Worm (Caenorhabditis elegans) whole organism, L3 larva: ENCODE measurements around the gene H03G16.7.
A peak's percentile ranks its signal among the peaks of the same experiment; 100 is the strongest.

Experiments used
- R02D3.7 ChIP-seq: fragments of 150-350 bp; optimal IDR thresholded peaks from 2 replicates; lab custom pipeline; 2014; ENCODE audit warnings: missing biosample characterization, missing genetic modification characterization
- ZK546.5 ChIP-seq: sonication (generic microtip); optimal IDR thresholded peaks from 2 replicates; lab custom pipeline; 2017; ENCODE audit warnings: missing biosample characterization, missing genetic modification characterization
- ceh-9 ChIP-seq: sonication (generic microtip); optimal IDR thresholded peaks from 2 replicates; lab custom pipeline; 2018; ENCODE audit warnings: missing biosample characterization, missing genetic modification characterization
- egl-5 ChIP-seq: fragments of 150-350 bp; optimal IDR thresholded peaks from 2 replicates; lab custom pipeline; 2017; ENCODE audit warnings: missing biosample characterization, missing genetic modification reagents, missing genetic modification characterization, inconsistent platforms
- elt-1 ChIP-seq: fragments of 150-350 bp; optimal IDR thresholded peaks from 2 replicates; lab custom pipeline; 2014; ENCODE audit warnings: missing biosample characterization, missing genetic modification characterization
- elt-2 ChIP-seq: sonication (generic microtip); optimal IDR thresholded peaks from 2 replicates; lab custom pipeline; 2016; ENCODE audit warnings: missing genetic modification reagents, mild to moderate bottlenecking, missing genetic modification characterization, missing compliant biosample characterization
- eor-1 ChIP-seq, 2 experiments: fragments of 150-350 bp; optimal IDR thresholded peaks; 2 replicates each; lab custom pipeline; 2014 to 2018; ENCODE audit warnings: missing biosample characterization in 2 of 2, missing genetic modification characterization in 2 of 2
- fkh-10 ChIP-seq: sonication (generic microtip); optimal IDR thresholded peaks from 2 replicates; lab custom pipeline; 2017; ENCODE audit warnings: missing biosample characterization, missing genetic modification reagents, missing genetic modification characterization
- fkh-2 ChIP-seq: fragments of 150-350 bp; optimal IDR thresholded peaks from 2 replicates; lab custom pipeline; 2014; ENCODE audit warnings: missing biosample characterization, missing genetic modification reagents, missing genetic modification characterization
- fos-1 ChIP-seq: fragments of 150-350 bp; optimal IDR thresholded peaks from 2 replicates; lab custom pipeline; 2014; ENCODE audit warnings: missing biosample characterization, missing genetic modification characterization
- jun-1 ChIP-seq: fragments of 150-350 bp; optimal IDR thresholded peaks from 2 replicates; lab custom pipeline; 2014; ENCODE audit warnings: missing biosample characterization, missing genetic modification reagents, missing genetic modification characterization
- lin-39 ChIP-seq: fragments of 150-350 bp; optimal IDR thresholded peaks from 2 replicates; lab custom pipeline; 2018; ENCODE audit warnings: missing biosample characterization, missing genetic modification reagents, missing genetic modification characterization
- lsy-12 ChIP-seq: sonication (generic microtip); optimal IDR thresholded peaks from 2 replicates; lab custom pipeline; 2016; ENCODE audit warnings: mild to moderate bottlenecking, missing genetic modification characterization, missing compliant biosample characterization
- mdl-1 ChIP-seq: fragments of 150-350 bp; optimal IDR thresholded peaks from 2 replicates; lab custom pipeline; 2014; ENCODE audit warnings: missing biosample characterization, missing genetic modification characterization
- mml-1 ChIP-seq: fragments of 150-350 bp; sonication (generic microtip); optimal IDR thresholded peaks from 3 replicates; lab custom pipeline; 2014; ENCODE audit warnings: missing biosample characterization, missing genetic modification characterization
- nfya-1 ChIP-seq: sonication (generic microtip); optimal IDR thresholded peaks from 2 replicates; lab custom pipeline; 2017; ENCODE audit warnings: missing genetic modification characterization, mild to moderate bottlenecking, missing compliant biosample characterization, antibody characterized with exemption, moderate library complexity; ENCODE audit not compliant: insufficient read depth
- nhr-11 ChIP-seq: fragments of 150-350 bp; optimal IDR thresholded peaks from 2 replicates; lab custom pipeline; 2014; ENCODE audit warnings: missing biosample characterization, missing genetic modification characterization
- nhr-12 ChIP-seq: fragments of 150-350 bp; optimal IDR thresholded peaks from 2 replicates; lab custom pipeline; 2014; ENCODE audit warnings: missing biosample characterization, missing genetic modification characterization
- nhr-237 ChIP-seq: fragments of 150-350 bp; optimal IDR thresholded peaks from 2 replicates; lab custom pipeline; 2014; ENCODE audit warnings: missing biosample characterization, missing genetic modification characterization
- nhr-28 ChIP-seq: fragments of 150-350 bp; optimal IDR thresholded peaks from 2 replicates; lab custom pipeline; 2014; ENCODE audit warnings: missing biosample characterization, missing genetic modification characterization
- nhr-77 ChIP-seq: fragments of 150-350 bp; optimal IDR thresholded peaks from 2 replicates; lab custom pipeline; 2014; ENCODE audit warnings: missing biosample characterization, missing genetic modification characterization
- pha-4 ChIP-seq: fragments of 150-350 bp; optimal IDR thresholded peaks from 2 replicates; lab custom pipeline; 2014; ENCODE audit warnings: missing biosample characterization, missing genetic modification reagents, missing genetic modification characterization
- sea-2 ChIP-seq: fragments of 150-350 bp; sonication (generic microtip); optimal IDR thresholded peaks from 4 replicates; lab custom pipeline; 2014; ENCODE audit warnings: missing biosample characterization, missing genetic modification reagents, missing genetic modification characterization
- skn-1 ChIP-seq: fragments of 150-350 bp; optimal IDR thresholded peaks from 2 replicates; lab custom pipeline; 2014; ENCODE audit warnings: missing biosample characterization, missing genetic modification characterization
- snpc-4 ChIP-seq: fragments of 150-350 bp; optimal IDR thresholded peaks from 2 replicates; lab custom pipeline; 2014; ENCODE audit warnings: missing biosample characterization, missing genetic modification characterization
- tbx-2 ChIP-seq: sonication (generic microtip); optimal IDR thresholded peaks from 2 replicates; lab custom pipeline; 2016; ENCODE audit warnings: mild to moderate bottlenecking, missing genetic modification characterization, missing compliant biosample characterization
- unc-62 ChIP-seq: fragments of 150-350 bp; sonication (generic microtip); optimal IDR thresholded peaks from 4 replicates; lab custom pipeline; 2014; ENCODE audit warnings: missing biosample characterization, missing genetic modification reagents, missing genetic modification characterization
- zag-1 ChIP-seq: fragments of 150-350 bp; optimal IDR thresholded peaks from 2 replicates; lab custom pipeline; 2014; ENCODE audit warnings: missing biosample characterization, missing genetic modification characterization
- ztf-11 ChIP-seq: fragments of 150-350 bp; optimal IDR thresholded peaks from 2 replicates; lab custom pipeline; 2014; ENCODE audit warnings: missing biosample characterization, missing genetic modification characterization

The H03G16.7 gene

DNA sequence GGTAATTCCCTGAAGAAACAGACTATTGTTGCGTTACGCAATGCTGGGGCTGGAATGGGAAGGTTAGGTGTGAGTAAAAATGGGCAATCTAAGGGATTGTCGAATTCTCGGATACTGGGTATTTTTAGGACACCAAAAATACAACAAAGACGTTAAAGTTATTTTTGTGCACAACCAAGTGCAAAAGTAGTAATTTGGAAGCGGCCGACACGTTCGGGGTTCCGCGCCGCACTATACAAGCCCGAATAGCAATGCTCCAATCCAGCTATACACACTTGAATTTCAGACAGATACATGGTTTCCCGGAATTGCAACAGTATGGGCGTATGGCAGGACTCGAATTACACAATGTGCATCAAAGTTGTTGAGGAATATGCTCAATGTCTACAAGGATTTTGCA is 27.8 kb downstream of the H03G16.7 start:
- no peak for TF ChIP-seq pha-4

DNA sequence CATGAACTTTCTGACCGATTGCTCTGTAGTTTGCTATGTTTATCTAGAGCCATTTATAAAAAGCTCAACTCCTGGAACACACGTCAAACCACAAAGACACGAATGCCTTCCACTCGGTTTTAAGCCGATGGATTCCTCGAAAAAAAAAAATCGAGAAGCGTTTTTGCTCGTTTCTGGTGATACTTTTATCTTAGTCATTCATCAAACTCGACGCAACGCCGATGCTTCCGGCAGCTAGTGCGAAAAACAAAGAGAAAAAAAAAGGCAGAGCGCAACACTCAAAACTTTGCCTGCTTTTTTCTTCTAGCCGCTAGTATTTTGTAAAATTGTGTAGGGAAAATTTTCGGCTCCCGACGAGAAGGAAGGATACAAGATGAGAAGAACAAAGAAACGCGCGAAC is 28.2 kb downstream of the H03G16.7 start:
- TF ChIP-seq elt-1 (peak; percentile 45), lin-39 (tag; lab: Kevin White, UChicago) (peak; percentile 88), pha-4 (no peak)
- TF ChIP-seq, all 47 proteins: peak for 2

DNA sequence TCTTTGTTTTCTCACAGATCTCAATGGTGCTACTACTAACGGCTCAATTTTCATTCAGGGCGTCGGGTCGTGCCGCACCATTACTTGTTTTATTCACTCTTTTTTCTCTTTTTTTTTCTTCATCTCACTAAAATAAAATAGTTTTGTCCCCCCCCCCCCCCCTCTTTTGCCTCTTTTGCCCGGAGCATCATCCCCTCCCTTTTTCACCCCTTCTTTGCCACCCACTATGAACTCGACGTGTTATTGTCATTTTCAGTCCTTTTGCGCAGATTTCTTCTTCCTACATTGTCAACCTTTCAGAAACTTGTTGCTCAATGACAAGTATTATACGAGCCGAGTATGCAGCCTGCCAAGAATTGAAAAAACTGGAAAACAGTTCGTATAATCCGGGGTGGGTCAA is 29.8 kb downstream of the H03G16.7 start, which contains the start of gene seb-3:
seb-3 (plus strand) TSS at position 301 of the 400 bp plus-strand sequence.
- TF ChIP-seq eor-1 (tag; optimal IDR thresholded peaks at IDR 0.05; lab: Kevin White, UChicago): no peak
- TF ChIP-seq tbx-2 (tag; lab: Kevin White, UChicago): no peak
- TF ChIP-seq unc-62: no peak
- TF ChIP-seq jun-1 (tag; lab: Kevin White, UChicago): no peak
- TF ChIP-seq nhr-12 (tag; lab: Kevin White, UChicago): no peak
- no peak for TF ChIP-seq pha-4
- TF ChIP-seq mdl-1 (tag; lab: Kevin White, UChicago): no peak
- no peak for TF ChIP-seq fkh-2 (tag; lab: Kevin White, UChicago)
- no peak for TF ChIP-seq skn-1 (tag; lab: Kevin White, UChicago)
- TF ChIP-seq R02D3.7: no peak
- no peak for TF ChIP-seq elt-2 (tag; lab: Kevin White, UChicago)
- no peak for TF ChIP-seq nhr-77
- no peak for TF ChIP-seq snpc-4 (tag; lab: Kevin White, UChicago)
- TF ChIP-seq nhr-237 (tag; lab: Kevin White, UChicago): no peak
- TF ChIP-seq, all 47 proteins: peak for 0

DNA sequence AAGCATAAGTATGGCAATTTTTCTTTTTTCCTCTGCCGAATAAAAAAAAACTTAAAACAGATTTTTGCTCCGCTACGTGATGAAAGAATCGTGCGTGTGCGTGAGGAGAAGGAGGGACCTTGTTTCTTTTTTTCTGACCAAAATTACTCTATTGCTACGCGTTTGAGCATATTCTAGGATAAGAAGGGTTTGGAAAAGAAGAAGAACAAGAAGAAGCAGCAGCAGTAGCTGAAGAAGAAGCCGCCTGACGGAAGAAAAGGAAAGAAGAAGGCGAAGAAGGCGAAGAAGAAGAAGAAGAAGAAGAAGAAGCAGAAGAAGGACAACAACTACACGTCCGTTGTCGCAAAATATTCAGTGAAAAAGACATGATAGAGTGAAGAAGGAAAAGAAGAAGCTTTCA is 39.7 kb downstream of the H03G16.7 start:
- TF ChIP-seq nfya-1: peak; percentile 2
- no peak for TF ChIP-seq ZK546.5

ce11 chrX:15013941-15014453 is 41.8 kb downstream of the H03G16.7 start:
- peak; percentile 15 for TF ChIP-seq nfya-1
- TF ChIP-seq lin-39 (tag; lab: Kevin White, UChicago): peak; percentile 19
- no peak for TF ChIP-seq sea-2 (GFP tag; lab: Kevin White, UChicago)
- TF ChIP-seq elt-2 (tag; lab: Kevin White, UChicago): no peak
- peak; percentile 81 for TF ChIP-seq egl-5 (tag; lab: Kevin White, UChicago)

DNA sequence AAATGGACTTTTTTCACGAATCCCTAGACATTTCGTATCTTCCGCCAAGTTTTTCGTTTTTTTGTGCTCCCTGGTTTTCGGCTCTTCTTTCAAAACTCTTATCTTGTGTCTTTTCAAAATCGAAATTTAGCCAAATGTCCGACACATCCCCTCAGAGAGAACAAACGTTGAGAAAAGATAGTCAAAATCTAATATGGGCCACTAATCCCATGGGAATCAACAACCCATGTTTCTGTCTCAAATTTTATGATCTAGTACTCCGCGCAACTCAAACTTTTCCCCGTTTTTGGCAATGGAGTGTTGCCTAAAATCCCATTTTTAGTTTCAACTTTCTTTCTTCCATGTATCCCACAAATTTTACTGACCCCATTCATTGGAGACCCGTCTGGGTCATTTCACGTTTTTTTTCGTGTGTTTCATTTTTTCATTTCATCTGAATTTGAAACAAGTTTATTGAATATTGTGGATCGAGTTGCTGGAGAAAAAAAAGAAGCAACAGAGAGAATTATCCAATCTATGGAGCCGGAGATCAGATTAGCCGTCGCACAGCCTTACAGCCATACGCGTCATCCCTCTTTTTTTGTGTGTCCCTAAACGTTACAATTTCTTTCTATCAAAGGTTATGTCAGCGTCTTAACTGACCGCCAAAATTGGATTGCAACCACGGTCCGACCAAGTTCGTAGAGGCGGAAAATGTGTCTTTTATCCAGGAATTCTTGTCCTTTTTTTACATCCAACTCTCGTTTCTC is 44.1 kb downstream of the H03G16.7 start:
- TF ChIP-seq fkh-10 (peak; percentile 84), skn-1 (tag; lab: Kevin White, UChicago) (no peak), fos-1 (no peak), ceh-9 (tag; lab: Kevin White, UChicago) (no peak), mml-1 (no peak), nhr-237 (tag; lab: Kevin White, UChicago) (no peak)

DNA sequence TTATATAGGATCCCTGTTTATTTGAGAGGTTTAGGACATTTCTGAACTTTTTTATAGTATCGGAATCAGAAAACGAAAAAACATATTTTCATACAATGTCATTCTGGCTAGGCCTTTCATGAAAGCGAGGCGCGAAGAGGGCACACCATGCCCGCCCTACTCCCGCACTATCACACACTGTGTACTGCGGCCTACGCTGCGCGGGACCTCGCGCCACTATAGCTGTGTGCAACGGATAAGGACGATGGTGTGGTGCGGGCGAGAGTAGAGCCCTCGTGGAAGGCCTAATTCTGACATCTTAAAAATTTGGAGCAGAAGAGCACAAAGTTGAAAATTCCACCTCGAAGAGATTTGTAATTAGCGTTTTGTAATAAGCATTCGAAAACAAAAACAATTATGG is 44.9 kb downstream of the H03G16.7 start:
- TF ChIP-seq fkh-10 (no peak), snpc-4 (tag; lab: Kevin White, UChicago) (no peak)

ce11 chrX:15008697-15009096 is 47.1 kb downstream of the H03G16.7 start:
- no peak for TF ChIP-seq lsy-12
- no peak for TF ChIP-seq lin-39 (tag; lab: Kevin White, UChicago)
- no peak for TF ChIP-seq eor-1 (tag; optimal IDR thresholded peaks at IDR 0.05; lab: Kevin White, UChicago)
- no peak for TF ChIP-seq unc-62
- no peak for TF ChIP-seq fkh-10
- TF ChIP-seq nhr-28 (tag; lab: Kevin White, UChicago): no peak
- TF ChIP-seq zag-1: no peak
- no peak for TF ChIP-seq ztf-11 (tag; lab: Kevin White, UChicago)
- no peak for TF ChIP-seq nhr-11 (tag; lab: Kevin White, UChicago)
